Fruit fly (Drosophila melanogaster) whole organism, pupa: ENCODE data around the gene Sps2.
A peak's percentile ranks its signal among the peaks of the same experiment; 100 is the strongest.

Source experiments
- CG17806 ChIP-seq: fragments of 200-800 bp; sonication (Bioruptor generic); optimal IDR thresholded peaks from 2 replicates; lab custom pipeline; 2018; ENCODE audit warnings: missing biosample characterization, mild to moderate bottlenecking, missing genetic modification characterization, moderate library complexity
- CG8159 ChIP-seq: fragments of 200-800 bp; sonication (Bioruptor generic); optimal IDR thresholded peaks from 3 replicates; lab custom pipeline; 2018; ENCODE audit warnings: missing biosample characterization, mild to moderate bottlenecking, missing genetic modification characterization, moderate library complexity
- CG8301 ChIP-seq: fragments of 200-800 bp; sonication (Bioruptor generic); optimal IDR thresholded peaks from 2 replicates; lab custom pipeline; 2018; ENCODE audit warnings: missing biosample characterization, mild to moderate bottlenecking, missing genetic modification characterization
- D1 ChIP-seq: fragments of 200-800 bp; sonication (Bioruptor generic); optimal IDR thresholded peaks from 2 replicates; lab custom pipeline; 2018; ENCODE audit warnings: missing biosample characterization, mild to moderate bottlenecking, missing genetic modification characterization, moderate library complexity
- EcR ChIP-seq: fragments of 200-800 bp; sonication (Bioruptor generic); optimal IDR thresholded peaks from 3 replicates; lab custom pipeline; 2019; ENCODE audit warnings: missing biosample characterization, missing genetic modification characterization, mild to moderate bottlenecking, moderate library complexity, missing genetic modification reagents
- Ets98B ChIP-seq: fragments of 200-800 bp; sonication (Bioruptor generic); IDR thresholded peaks from 2 replicates; pipeline ENCODE4 v1.3.6; 2022; ENCODE audit warnings: missing biosample characterization, missing genetic modification characterization
- Pif1B ChIP-seq: fragments of 200-800 bp; sonication (Bioruptor generic); optimal IDR thresholded peaks from 3 replicates; lab custom pipeline; 2016; ENCODE audit warnings: missing biosample characterization, missing genetic modification characterization
- gl ChIP-seq: fragments of 200-800 bp; sonication (Bioruptor generic); optimal IDR thresholded peaks from 2 replicates; lab custom pipeline; 2018; ENCODE audit warnings: missing biosample characterization, mild to moderate bottlenecking, missing genetic modification characterization

DNA sequence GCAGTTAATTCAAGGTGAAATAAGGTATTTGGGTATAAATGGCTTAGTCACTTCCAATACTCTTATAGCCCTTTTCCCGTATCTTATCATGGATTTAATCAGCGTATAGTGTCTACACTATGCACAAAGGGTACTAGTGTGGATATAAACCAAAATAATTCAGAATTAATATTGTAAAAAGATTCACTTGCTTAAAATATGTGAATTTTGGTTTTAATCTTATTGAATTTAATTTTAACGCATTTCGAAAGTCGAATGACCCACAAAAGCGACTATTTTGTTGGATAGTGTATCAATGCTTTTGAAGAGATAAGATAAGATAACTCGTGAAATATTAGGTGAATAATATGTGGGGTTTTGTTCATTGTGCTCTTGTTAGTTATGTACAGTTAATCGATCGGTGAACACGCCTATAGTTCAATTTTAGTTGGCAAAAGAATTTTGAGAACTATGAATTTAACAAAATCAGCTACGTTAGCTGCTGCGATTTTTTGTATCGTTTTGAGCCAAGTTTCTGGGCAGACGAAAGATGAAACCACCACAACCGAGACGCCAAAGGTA is 39.6 kb downstream of the Sps2 start, which contains the start of gene CG5096:
- no peak for TF ChIP-seq Pif1B (GFP tag; lab: Kevin White, UChicago)
- TF ChIP-seq CG17806, result peak; percentile 60
- TF ChIP-seq EcR (GFP tag; lab: Kevin White, UChicago), result no peak
- TF ChIP-seq CG8159 (tag; lab: Kevin White, UChicago), result no peak
- no peak for TF ChIP-seq gl
- TF ChIP-seq CG8301 (tag; lab: Kevin White, UChicago), result no peak
- peak; percentile 37 for TF ChIP-seq Ets98B (GFP tag; lab: Robert Waterston, UW)
- TF ChIP-seq D1 (tag; lab: Kevin White, UChicago), result no peak
